Fruit fly (Drosophila melanogaster) S2 (cell line): ENCODE measurements around the gene Cyp4d2.

ENCODE experiments used
- CG8478 ChIP-seq: fragments of >200 bp; optimal IDR thresholded peaks from 2 replicates; lab custom pipeline; 2018
- CTCF ChIP-seq, 2 experiments: fragments of >200 bp; optimal IDR thresholded peaks; 2 replicates each; lab custom pipeline; 2018

DNA sequence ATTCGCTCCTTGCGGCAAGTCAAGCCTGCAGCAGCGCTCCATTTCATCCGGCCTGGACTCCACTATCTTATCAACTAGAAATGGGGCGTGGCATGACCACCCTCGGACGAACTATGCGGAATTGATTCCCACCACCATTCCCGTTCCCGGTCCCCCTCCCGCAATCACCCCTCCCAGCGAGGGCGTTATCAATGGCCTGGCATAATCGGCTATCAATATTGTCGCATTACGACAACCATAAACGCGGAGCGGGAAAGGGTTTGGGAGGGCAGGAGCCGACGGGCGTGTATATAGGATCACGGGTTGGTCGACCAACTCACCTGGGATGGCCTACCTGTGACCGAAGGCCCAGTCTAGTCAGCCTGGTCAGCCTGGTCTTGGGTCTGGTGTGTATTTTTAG is 17.4 kb downstream of the Cyp4d2 start:
- TF ChIP-seq CTCF (optimal IDR thresholded peaks at IDR 0.05; lab: Kevin White, UChicago) (no peak), CG8478 (no peak)
